Worm (Caenorhabditis elegans): ENCODE measurements around the gene gln-5.

The gln-5 gene

DNA sequence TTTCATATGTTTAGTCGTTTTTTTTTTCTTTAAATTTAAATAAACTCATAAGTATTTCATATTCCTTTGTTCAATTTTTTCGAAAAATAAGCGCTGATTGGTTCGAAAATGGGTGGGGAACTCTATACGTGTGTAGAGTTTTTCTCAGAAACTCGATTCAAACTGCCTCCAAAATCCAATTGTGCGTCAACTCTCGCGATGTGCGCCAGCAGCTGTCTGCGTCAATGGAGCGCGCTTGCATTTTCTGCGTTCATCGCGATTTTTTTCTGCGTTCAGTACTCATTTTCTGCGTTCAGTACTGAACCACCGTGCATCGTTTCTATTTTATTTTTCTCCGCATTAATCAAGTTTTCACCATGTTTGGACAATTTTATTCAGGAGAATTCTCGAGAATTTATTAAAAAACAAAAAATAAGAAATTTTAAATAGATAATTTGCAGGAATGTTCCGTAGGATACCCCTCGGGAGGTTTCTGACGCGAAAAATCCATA lies 23.7 kb downstream of the gln-5 start, which contains the start of gene eelo-2:
eelo-2 (plus strand) TSS at position 441 of the 491 bp plus-strand sequence.
- TF ChIP-seq ztf-23 (GFP tag; IDR thresholded peaks at IDR 0.05) = peak; percentile 84
- TF ChIP-seq klf-2 (GFP tag; conservative IDR thresholded peaks at IDR 0.05) = no peak
- TF ChIP-seq cog-1 (tag; optimal IDR thresholded peaks at IDR 0.05) = peak; percentile 81
- no peak; the same call in 1 of the 2 replicates for TF ChIP-seq tab-1 (GFP tag; IDR thresholded peaks at IDR 0.05)
- TF ChIP-seq T22C8.4 (GFP tag; IDR thresholded peaks at IDR 0.05) = no peak
- TF ChIP-seq ztf-29 (GFP tag; IDR thresholded peaks at IDR 0.05) = peak; percentile 70
- no peak for TF ChIP-seq med-1 (GFP tag; optimal IDR thresholded peaks at IDR 0.05; ENCODE audit: insufficient read depth)
- TF ChIP-seq ref-1 (GFP tag; conservative IDR thresholded peaks at IDR 0.05) = no peak
- peak; percentile 86 for TF ChIP-seq flt-1 (GFP tag; IDR thresholded peaks at IDR 0.05)

DNA sequence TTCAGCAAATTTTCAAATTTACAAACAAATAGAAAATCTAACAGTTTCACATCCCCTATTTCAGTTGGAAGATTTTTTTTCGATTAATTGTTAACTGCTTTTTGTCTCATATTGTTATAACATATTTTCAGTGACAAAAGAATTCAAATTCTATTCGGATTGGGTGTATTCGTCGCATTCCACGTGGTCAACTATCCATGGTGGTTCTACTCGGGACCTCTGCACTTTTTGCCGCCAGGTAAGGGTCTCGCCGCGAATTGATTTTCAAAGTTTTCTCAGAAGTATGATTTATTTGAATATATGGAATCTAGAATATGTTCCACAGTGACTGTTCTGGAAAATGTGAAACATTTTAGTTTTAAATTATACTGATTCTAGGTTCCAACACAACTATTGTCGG lies 24.9 kb downstream of the gln-5 start:
- no peak for TF ChIP-seq flt-1 (GFP tag; IDR thresholded peaks at IDR 0.05)

DNA sequence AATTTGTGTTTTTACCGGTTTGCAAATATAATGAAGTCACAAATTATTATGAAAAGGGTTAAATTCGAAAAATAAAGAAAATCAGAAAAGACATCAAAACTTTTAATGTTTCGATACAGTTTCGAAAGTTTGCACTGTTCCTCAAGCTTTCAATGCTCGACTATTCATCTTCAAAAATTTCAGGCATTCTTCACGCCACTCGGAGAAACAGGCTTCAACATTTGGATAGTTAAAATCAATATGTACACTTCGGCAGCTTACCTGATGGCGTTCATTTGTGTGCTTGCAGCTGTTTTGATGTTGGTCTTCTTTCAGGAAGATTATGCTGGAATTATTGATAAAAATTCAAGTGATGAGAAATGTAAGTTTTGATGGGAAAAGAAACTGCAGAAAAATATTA lies 26.3 kb downstream of the gln-5 start:
- TF ChIP-seq ztf-29 (GFP tag; IDR thresholded peaks at IDR 0.05) = no peak
- TF ChIP-seq klf-2 (GFP tag; conservative IDR thresholded peaks at IDR 0.05) = no peak
- no peak for TF ChIP-seq ref-1 (GFP tag; conservative IDR thresholded peaks at IDR 0.05)
- TF ChIP-seq T22C8.4 (GFP tag; IDR thresholded peaks at IDR 0.05) = no peak
- TF ChIP-seq cog-1 (tag; optimal IDR thresholded peaks at IDR 0.05) = no peak
- no peak for TF ChIP-seq med-1 (GFP tag; optimal IDR thresholded peaks at IDR 0.05; ENCODE audit: insufficient read depth)
- TF ChIP-seq ztf-23 (GFP tag; IDR thresholded peaks at IDR 0.05) = no peak
- TF ChIP-seq flt-1 (GFP tag; IDR thresholded peaks at IDR 0.05) = no peak
- TF ChIP-seq tab-1 (GFP tag; IDR thresholded peaks at IDR 0.05) = no peak

DNA sequence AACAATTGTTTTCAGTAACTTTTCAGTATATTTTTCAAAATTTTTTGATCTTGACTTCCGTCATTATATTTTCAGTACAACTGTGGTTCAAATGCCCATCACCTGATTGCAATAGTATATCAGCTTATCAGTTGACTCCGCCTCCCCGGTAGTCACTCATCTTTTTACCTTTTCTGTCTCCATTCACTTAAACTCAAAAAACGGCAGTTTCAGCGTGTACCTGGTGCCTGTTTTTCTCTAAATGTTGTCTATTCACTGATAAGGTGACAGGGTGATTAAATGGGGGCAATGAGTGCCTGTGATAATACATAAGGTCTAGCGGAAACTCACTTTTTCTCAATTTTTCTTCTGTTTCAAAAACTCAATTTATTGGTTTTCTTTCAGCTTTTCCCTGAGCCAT lies 28.3 kb downstream of the gln-5 start, which contains the start of gene ZK550.2:
ZK550.2 (plus strand) TSS at position 385 of the 400 bp plus-strand sequence.
- TF ChIP-seq ztf-23 (GFP tag; IDR thresholded peaks at IDR 0.05) = no peak
- TF ChIP-seq med-1 (GFP tag; optimal IDR thresholded peaks at IDR 0.05; ENCODE audit: insufficient read depth) = no peak
- no peak for TF ChIP-seq ztf-29 (GFP tag; IDR thresholded peaks at IDR 0.05)
- no peak for TF ChIP-seq ref-1 (GFP tag; conservative IDR thresholded peaks at IDR 0.05)
- TF ChIP-seq T22C8.4 (GFP tag; IDR thresholded peaks at IDR 0.05) = no peak
- no peak for TF ChIP-seq klf-2 (GFP tag; conservative IDR thresholded peaks at IDR 0.05)
- no peak for TF ChIP-seq flt-1 (GFP tag; IDR thresholded peaks at IDR 0.05)

DNA sequence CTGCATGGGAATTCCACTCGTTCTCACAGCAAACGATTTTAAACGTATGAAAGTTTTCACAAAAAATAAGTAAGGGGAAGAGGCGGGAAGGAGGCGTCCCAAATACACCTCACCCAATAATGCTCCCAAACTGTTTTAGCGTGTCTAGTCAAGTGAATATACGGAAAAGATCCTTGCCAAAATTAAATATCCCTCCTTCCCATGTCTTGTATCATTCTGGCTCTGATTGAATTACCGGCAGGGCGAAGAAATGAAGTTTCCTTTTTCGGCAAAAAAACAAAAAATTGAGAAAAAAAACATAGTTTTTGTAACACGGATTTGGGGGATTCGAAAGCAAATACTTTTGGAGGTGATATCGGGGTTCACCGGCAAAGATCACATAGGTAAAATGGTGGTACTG lies 34.5 kb downstream of the gln-5 start:
- no peak for TF ChIP-seq med-1 (GFP tag; optimal IDR thresholded peaks at IDR 0.05; ENCODE audit: insufficient read depth)

DNA sequence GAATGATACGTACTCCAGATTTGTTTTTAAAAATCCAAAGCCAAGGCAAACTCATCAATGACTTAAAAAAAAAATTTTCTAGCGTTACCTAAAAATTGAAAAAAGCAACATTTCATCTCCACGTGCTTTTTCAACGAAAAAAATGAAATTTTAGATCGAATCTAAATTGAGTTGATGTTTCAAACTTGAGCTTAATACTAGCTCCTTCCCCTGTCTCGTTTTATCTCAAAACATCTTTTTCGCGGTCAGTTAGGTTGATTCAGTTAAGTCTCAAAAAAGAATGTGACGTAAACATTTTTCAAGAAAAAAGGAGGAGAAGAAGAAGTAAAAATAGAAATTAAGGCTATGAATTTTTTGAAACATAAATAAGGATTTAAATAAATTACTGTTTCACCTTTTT lies 36.4 kb downstream of the gln-5 start:
- TF ChIP-seq cog-1 (tag; optimal IDR thresholded peaks at IDR 0.05) (no peak), T22C8.4 (GFP tag; IDR thresholded peaks at IDR 0.05) (no peak), ztf-23 (GFP tag; IDR thresholded peaks at IDR 0.05) (no peak), tab-1 (GFP tag; IDR thresholded peaks at IDR 0.05) (no peak), ref-1 (GFP tag; conservative IDR thresholded peaks at IDR 0.05) (no peak), ztf-29 (GFP tag; IDR thresholded peaks at IDR 0.05) (no peak), med-1 (GFP tag; optimal IDR thresholded peaks at IDR 0.05; ENCODE audit: insufficient read depth) (no peak), flt-1 (GFP tag; IDR thresholded peaks at IDR 0.05) (no peak)

DNA sequence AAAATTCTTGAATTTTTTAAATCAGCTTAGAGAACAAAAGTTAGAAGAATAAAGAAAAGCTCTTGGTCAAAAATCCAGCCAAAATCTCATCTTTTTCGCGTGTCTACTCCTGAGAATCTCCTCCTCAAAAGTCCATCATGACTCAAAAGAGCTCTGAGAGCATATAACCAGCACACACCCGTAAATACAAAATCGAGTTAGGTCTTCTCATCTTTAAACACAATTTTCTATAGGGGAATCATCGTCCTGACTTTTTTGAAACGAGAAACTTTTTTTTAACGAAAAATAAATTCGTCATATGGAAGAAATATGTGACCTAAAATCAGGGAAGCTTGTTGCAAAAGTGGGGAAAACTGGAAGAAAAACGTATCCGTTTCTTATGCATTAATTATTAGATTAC lies 40.0 kb downstream of the gln-5 start:
- TF ChIP-seq tab-1 (GFP tag; IDR thresholded peaks at IDR 0.05) (no peak), klf-2 (GFP tag; conservative IDR thresholded peaks at IDR 0.05) (no peak), ref-1 (GFP tag; conservative IDR thresholded peaks at IDR 0.05) (no peak), ztf-23 (GFP tag; IDR thresholded peaks at IDR 0.05) (no peak), med-1 (GFP tag; optimal IDR thresholded peaks at IDR 0.05; ENCODE audit: insufficient read depth) (no peak), T22C8.4 (GFP tag; IDR thresholded peaks at IDR 0.05) (no peak), cog-1 (tag; optimal IDR thresholded peaks at IDR 0.05) (no peak), ztf-29 (GFP tag; IDR thresholded peaks at IDR 0.05) (no peak), flt-1 (GFP tag; IDR thresholded peaks at IDR 0.05) (no peak)

DNA sequence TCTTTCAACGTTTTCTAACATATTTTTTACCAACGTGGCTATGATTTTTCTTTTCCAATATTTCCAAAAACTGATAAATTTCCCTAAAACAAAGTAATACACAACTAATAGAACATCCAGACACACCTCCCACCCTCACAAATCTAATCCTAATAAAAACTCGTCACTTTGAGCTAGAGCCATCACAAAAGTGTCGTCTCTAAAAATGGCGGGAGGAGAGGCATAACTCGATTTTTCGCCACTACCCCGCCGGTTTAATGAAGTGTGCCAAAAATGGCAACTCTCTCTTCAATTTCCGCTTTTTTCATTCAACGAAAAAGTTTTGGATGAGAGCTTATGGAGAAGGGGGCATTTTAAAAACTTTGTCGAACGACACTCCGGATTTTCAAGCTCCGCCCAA lies 40.6 kb downstream of the gln-5 start:
- TF ChIP-seq med-1 (GFP tag; optimal IDR thresholded peaks at IDR 0.05; ENCODE audit: insufficient read depth) = no peak
- TF ChIP-seq ztf-23 (GFP tag; IDR thresholded peaks at IDR 0.05) = no peak
- TF ChIP-seq flt-1 (GFP tag; IDR thresholded peaks at IDR 0.05) = no peak
- TF ChIP-seq tab-1 (GFP tag; IDR thresholded peaks at IDR 0.05) = no peak
- no peak for TF ChIP-seq ref-1 (GFP tag; conservative IDR thresholded peaks at IDR 0.05)
- TF ChIP-seq T22C8.4 (GFP tag; IDR thresholded peaks at IDR 0.05) = no peak
- TF ChIP-seq klf-2 (GFP tag; conservative IDR thresholded peaks at IDR 0.05) = no peak
- no peak for TF ChIP-seq ztf-29 (GFP tag; IDR thresholded peaks at IDR 0.05)
- TF ChIP-seq cog-1 (tag; optimal IDR thresholded peaks at IDR 0.05) = no peak

DNA sequence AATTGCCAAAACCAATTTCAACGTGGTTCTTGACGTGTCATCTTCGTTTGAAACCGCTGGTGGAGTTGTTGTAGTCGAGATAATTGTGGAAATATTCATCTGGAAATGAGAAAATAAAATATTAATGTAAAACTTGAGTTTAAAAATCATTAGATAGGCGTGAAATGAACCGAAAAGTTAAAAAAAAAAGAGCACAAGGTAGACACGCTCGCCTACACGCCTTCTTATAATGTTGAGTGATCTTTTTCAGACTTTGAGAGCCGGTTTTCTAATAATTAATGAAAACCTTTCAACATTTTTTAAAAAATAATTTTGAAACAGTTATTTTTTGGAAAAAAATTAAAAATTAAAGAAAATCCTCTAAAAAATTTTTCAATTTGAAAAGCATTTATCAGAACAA lies 42.5 kb downstream of the gln-5 start, which contains the start of gene npr-32:
npr-32 (minus strand) TSS at position 101 of the 400 bp plus-strand sequence.
- TF ChIP-seq med-1 (GFP tag; optimal IDR thresholded peaks at IDR 0.05; ENCODE audit: insufficient read depth) = no peak
- TF ChIP-seq ztf-29 (GFP tag; IDR thresholded peaks at IDR 0.05) = no peak

DNA sequence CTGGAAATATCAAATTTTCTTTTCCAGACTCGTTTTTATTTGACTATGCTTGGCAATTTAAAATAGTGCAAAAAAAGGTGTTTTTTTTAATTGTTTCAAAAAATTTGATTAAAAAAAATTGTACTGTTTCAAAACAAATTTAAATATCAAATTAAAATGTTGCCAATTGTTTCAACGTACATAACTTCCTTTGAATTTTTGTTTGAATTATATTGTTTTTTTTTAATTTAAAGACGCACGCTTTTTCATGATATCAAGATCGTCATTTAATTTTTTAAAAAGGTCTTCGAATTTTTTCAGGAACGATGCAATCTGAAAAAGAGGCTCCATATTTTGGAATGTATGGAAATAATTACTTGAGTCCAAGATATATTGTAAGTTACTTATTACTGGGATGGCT lies 50.0 kb downstream of the gln-5 start, which contains the start of gene Y116A8B.4:
Y116A8B.4 (plus strand) TSS at position 301 of the 400 bp plus-strand sequence.
- no peak for TF ChIP-seq flt-1 (GFP tag; IDR thresholded peaks at IDR 0.05)
- no peak for TF ChIP-seq ref-1 (GFP tag; conservative IDR thresholded peaks at IDR 0.05)
- TF ChIP-seq T22C8.4 (GFP tag; IDR thresholded peaks at IDR 0.05) = no peak
- TF ChIP-seq ztf-23 (GFP tag; IDR thresholded peaks at IDR 0.05) = no peak
- no peak for TF ChIP-seq cog-1 (tag; optimal IDR thresholded peaks at IDR 0.05)
- TF ChIP-seq ztf-29 (GFP tag; IDR thresholded peaks at IDR 0.05) = no peak
- no peak for TF ChIP-seq klf-2 (GFP tag; conservative IDR thresholded peaks at IDR 0.05)
- TF ChIP-seq med-1 (GFP tag; optimal IDR thresholded peaks at IDR 0.05; ENCODE audit: insufficient read depth) = no peak
- no peak for TF ChIP-seq tab-1 (GFP tag; IDR thresholded peaks at IDR 0.05)
